Worm (Caenorhabditis elegans) whole organism, late embryonic: ENCODE data around the gene grl-4.

Experiments
- C08G9.2 ChIP-seq: sonication (generic microtip); optimal IDR thresholded peaks from 2 replicates; lab custom pipeline; 2016; ENCODE audit warnings: mild to moderate bottlenecking, missing genetic modification characterization, moderate library complexity, missing compliant biosample characterization
- T23F11.4 ChIP-seq: fragments of 200-800 bp; sonication (Bioruptor generic); optimal IDR thresholded peaks from 2 replicates; lab custom pipeline; 2018; ENCODE audit warnings: mild to moderate bottlenecking, missing genetic modification characterization, missing compliant biosample characterization
- ama-1 ChIP-seq: fragments of 150-350 bp; optimal IDR thresholded peaks from 2 replicates; lab custom pipeline; 2014
- ceh-14 ChIP-seq: sonication (generic microtip); optimal IDR thresholded peaks from 2 replicates; lab custom pipeline; 2016; ENCODE audit warnings: missing genotype, missing genetic modification characterization, missing compliant biosample characterization
- ceh-18 ChIP-seq: sonication (generic microtip); optimal IDR thresholded peaks from 2 replicates; lab custom pipeline; 2016; ENCODE audit warnings: missing genetic modification characterization, missing compliant biosample characterization
- ceh-19 ChIP-seq: fragments of 200-800 bp; sonication (Bioruptor generic); optimal IDR thresholded peaks from 2 replicates; lab custom pipeline; 2018; ENCODE audit warnings: mild to moderate bottlenecking, missing genetic modification characterization, missing compliant biosample characterization
- ceh-2 ChIP-seq: sonication (generic microtip); optimal IDR thresholded peaks from 2 replicates; lab custom pipeline; 2016; ENCODE audit warnings: missing genotype, missing genetic modification characterization, missing compliant biosample characterization
- ceh-24 ChIP-seq: sonication (generic microtip); optimal IDR thresholded peaks from 2 replicates; lab custom pipeline; 2016; ENCODE audit warnings: mild to moderate bottlenecking, missing genetic modification characterization, missing compliant biosample characterization
- ceh-45 ChIP-seq: fragments of 200-800 bp; sonication (Bioruptor generic); IDR thresholded peaks from 2 replicates; pipeline ENCODE4 v1.3.6; 2022; ENCODE audit warnings: missing genetic modification reagents, missing genetic modification characterization, missing compliant biosample characterization
- ceh-48 ChIP-seq: sonication (generic microtip); optimal IDR thresholded peaks from 2 replicates; lab custom pipeline; 2016; ENCODE audit warnings: missing genetic modification characterization, inconsistent platforms, missing compliant biosample characterization
- ceh-6 ChIP-seq: fragments of 200-800 bp; sonication (Bioruptor generic); optimal IDR thresholded peaks from 2 replicates; lab custom pipeline; 2018; ENCODE audit warnings: mild to moderate bottlenecking, missing genetic modification characterization, missing compliant biosample characterization
- che-1 ChIP-seq: sonication (generic microtip); optimal IDR thresholded peaks from 2 replicates; lab custom pipeline; 2016; ENCODE audit warnings: mild to moderate bottlenecking, missing genetic modification characterization, missing compliant biosample characterization
- dmd-4 ChIP-seq: sonication (generic microtip); optimal IDR thresholded peaks from 2 replicates; lab custom pipeline; 2016; ENCODE audit warnings: borderline replicate concordance, missing genetic modification characterization, missing compliant biosample characterization
- dve-1 ChIP-seq: sonication (generic microtip); optimal IDR thresholded peaks from 2 replicates; lab custom pipeline; 2017; ENCODE audit warnings: antibody characterized with exemption, mild to moderate bottlenecking, missing genetic modification characterization, missing compliant biosample characterization
- elt-2 ChIP-seq: sonication (generic microtip); optimal IDR thresholded peaks from 2 replicates; lab custom pipeline; 2016; ENCODE audit warnings: missing genetic modification reagents, missing genetic modification characterization, missing compliant biosample characterization
- elt-4 ChIP-seq: sonication (generic microtip); optimal IDR thresholded peaks from 2 replicates; lab custom pipeline; 2016; ENCODE audit warnings: missing genetic modification characterization, missing compliant biosample characterization
- ets-4 ChIP-seq: sonication (generic microtip); optimal IDR thresholded peaks from 2 replicates; lab custom pipeline; 2016; ENCODE audit warnings: missing genetic modification characterization, missing compliant biosample characterization
- fkh-10 ChIP-seq: fragments of 150-350 bp; optimal IDR thresholded peaks from 2 replicates; lab custom pipeline; 2014; ENCODE audit warnings: missing biosample characterization, missing genetic modification reagents, missing genetic modification characterization
- gmeb-2 ChIP-seq: sonication (generic microtip); optimal IDR thresholded peaks from 2 replicates; lab custom pipeline; 2016; ENCODE audit warnings: missing genetic modification characterization, inconsistent platforms, missing compliant biosample characterization
- hlh-13 ChIP-seq: fragments of 200-800 bp; sonication (Bioruptor generic); optimal IDR thresholded peaks from 2 replicates; lab custom pipeline; 2018; ENCODE audit warnings: mild to moderate bottlenecking, missing genetic modification characterization, missing compliant biosample characterization
- hlh-15 ChIP-seq: sonication (generic microtip); optimal IDR thresholded peaks from 2 replicates; lab custom pipeline; 2016; ENCODE audit warnings: missing genetic modification characterization, missing compliant biosample characterization
- hlh-8 ChIP-seq: sonication (generic microtip); optimal IDR thresholded peaks from 2 replicates; lab custom pipeline; 2016; ENCODE audit warnings: missing genotype, missing genetic modification characterization, missing compliant biosample characterization
- lim-6 ChIP-seq: sonication (generic microtip); optimal IDR thresholded peaks from 2 replicates; lab custom pipeline; 2016; ENCODE audit warnings: missing genetic modification characterization, missing compliant biosample characterization
- lin-11 ChIP-seq: fragments of 200-800 bp; sonication (Bioruptor generic); optimal IDR thresholded peaks from 2 replicates; lab custom pipeline; 2018; ENCODE audit warnings: mild to moderate bottlenecking, missing genetic modification characterization, missing compliant biosample characterization
- madf-2 ChIP-seq: sonication (generic microtip); optimal IDR thresholded peaks from 2 replicates; lab custom pipeline; 2017; ENCODE audit warnings: missing genetic modification characterization, missing compliant biosample characterization
- mec-3 ChIP-seq: sonication (generic microtip); optimal IDR thresholded peaks from 2 replicates; lab custom pipeline; 2016; ENCODE audit warnings: borderline replicate concordance, missing genetic modification characterization, missing compliant biosample characterization
- nhr-11 ChIP-seq: fragments of 150-350 bp; optimal IDR thresholded peaks from 2 replicates; lab custom pipeline; 2014; ENCODE audit warnings: missing biosample characterization, missing genetic modification characterization
- pat-9 ChIP-seq: fragments of 200-800 bp; sonication (Bioruptor generic); optimal IDR thresholded peaks from 2 replicates; lab custom pipeline; 2018; ENCODE audit warnings: mild to moderate bottlenecking, missing genetic modification characterization, moderate library complexity, missing compliant biosample characterization
- pha-2 ChIP-seq: sonication (generic microtip); optimal IDR thresholded peaks from 2 replicates; lab custom pipeline; 2017; ENCODE audit warnings: mild to moderate bottlenecking, missing genetic modification characterization, missing compliant biosample characterization
- pha-4 ChIP-seq: fragments of 150-350 bp; optimal IDR thresholded peaks from 2 replicates; lab custom pipeline; 2018; ENCODE audit warnings: missing biosample characterization, missing genetic modification reagents, missing genetic modification characterization
- ref-2 ChIP-seq: sonication (generic microtip); optimal IDR thresholded peaks from 2 replicates; lab custom pipeline; 2016; ENCODE audit warnings: missing genetic modification characterization, missing compliant biosample characterization
- sdc-2 ChIP-seq: sonication (generic microtip); optimal IDR thresholded peaks from 2 replicates; lab custom pipeline; 2016; ENCODE audit warnings: missing genotype, missing genetic modification characterization, missing compliant biosample characterization
- sox-4 ChIP-seq: sonication (generic microtip); optimal IDR thresholded peaks from 2 replicates; lab custom pipeline; 2017; ENCODE audit warnings: mild to moderate bottlenecking, missing genetic modification characterization, inconsistent platforms, missing compliant biosample characterization
- syd-9 ChIP-seq: sonication (generic microtip); optimal IDR thresholded peaks from 2 replicates; lab custom pipeline; 2016; ENCODE audit warnings: mild to moderate bottlenecking, missing genetic modification characterization, moderate library complexity, missing compliant biosample characterization
- ttx-3 ChIP-seq: sonication (generic microtip); optimal IDR thresholded peaks from 2 replicates; lab custom pipeline; 2016; ENCODE audit warnings: missing genetic modification reagents, missing genetic modification characterization, missing compliant biosample characterization
- unc-42 ChIP-seq: sonication (generic microtip); optimal IDR thresholded peaks from 2 replicates; lab custom pipeline; 2016; ENCODE audit warnings: missing genotype, missing genetic modification characterization, missing compliant biosample characterization
- unc-55 ChIP-seq: sonication (generic microtip); optimal IDR thresholded peaks from 2 replicates; lab custom pipeline; 2017; ENCODE audit warnings: missing biosample characterization, missing genetic modification reagents, missing genetic modification characterization
- unc-86 ChIP-seq: sonication (generic microtip); optimal IDR thresholded peaks from 2 replicates; lab custom pipeline; 2016; ENCODE audit warnings: missing genetic modification characterization, missing compliant biosample characterization
- zip-5 ChIP-seq: sonication (generic microtip); optimal IDR thresholded peaks from 2 replicates; lab custom pipeline; 2016; ENCODE audit warnings: missing genetic modification characterization, missing compliant biosample characterization

Gene grl-4

DNA sequence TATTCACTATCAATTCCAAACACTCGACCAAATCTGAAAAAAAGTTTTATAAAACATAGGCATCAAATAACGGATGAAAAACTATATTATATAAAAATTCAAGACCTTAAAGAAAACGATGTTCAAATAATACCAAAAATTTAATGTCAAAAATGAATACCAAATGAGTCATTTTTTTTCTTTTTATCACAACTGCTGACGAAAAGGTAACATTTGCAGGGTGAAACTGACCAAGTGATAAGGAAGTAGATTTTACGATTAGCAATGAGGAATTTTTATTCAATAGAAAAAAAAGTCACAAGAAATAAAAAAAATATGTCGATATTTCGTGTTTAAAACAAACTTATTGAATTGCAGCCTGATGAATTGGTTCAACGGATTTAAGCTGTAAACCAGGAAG is 24.7 kb downstream of the grl-4 start, which contains the start of gene C06E4.8:
Gene C06E4.8, minus strand, starts transcription at position 37 of the 400 bp plus-strand sequence.
- TF ChIP-seq gmeb-2 = no peak
- no peak for TF ChIP-seq elt-2 (tag; lab: Kevin White, UChicago)
- TF ChIP-seq syd-9 (tag; lab: Kevin White, UChicago) = no peak
- no peak for TF ChIP-seq pha-2 (tag; lab: Kevin White, UChicago)
- TF ChIP-seq hlh-13 (GFP tag; lab: Kevin White, UChicago) = no peak
- TF ChIP-seq pat-9 = no peak

DNA sequence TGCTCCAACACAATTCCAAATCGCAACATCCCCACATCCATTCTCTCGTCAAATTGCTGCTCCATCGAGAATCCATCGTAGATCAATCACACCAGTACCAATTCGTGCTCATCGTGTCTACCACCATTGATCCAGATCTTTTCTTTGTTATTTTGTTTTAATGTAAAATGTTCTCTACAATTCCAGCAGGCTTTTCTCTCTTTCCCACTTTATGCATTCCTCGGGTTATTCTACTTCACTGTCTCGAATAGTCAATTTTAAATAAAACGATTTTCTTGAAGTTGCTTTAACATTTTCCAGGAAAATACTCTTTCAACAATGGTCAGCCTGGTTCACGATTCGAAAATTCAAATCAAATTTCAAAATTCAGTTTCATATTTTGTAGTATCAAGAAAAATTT is 27.6 kb downstream of the grl-4 start, which contains the start of gene C06E4.1:
Gene C06E4.1, plus strand, starts transcription at position 301 of the 400 bp plus-strand sequence.
- TF ChIP-seq ets-4 (tag; lab: Kevin White, UChicago) = no peak
- no peak for TF ChIP-seq fkh-10 (GFP tag; lab: Kevin White, UChicago)
- no peak for TF ChIP-seq ceh-45
- TF ChIP-seq hlh-15 (tag; lab: Kevin White, UChicago) = no peak

DNA sequence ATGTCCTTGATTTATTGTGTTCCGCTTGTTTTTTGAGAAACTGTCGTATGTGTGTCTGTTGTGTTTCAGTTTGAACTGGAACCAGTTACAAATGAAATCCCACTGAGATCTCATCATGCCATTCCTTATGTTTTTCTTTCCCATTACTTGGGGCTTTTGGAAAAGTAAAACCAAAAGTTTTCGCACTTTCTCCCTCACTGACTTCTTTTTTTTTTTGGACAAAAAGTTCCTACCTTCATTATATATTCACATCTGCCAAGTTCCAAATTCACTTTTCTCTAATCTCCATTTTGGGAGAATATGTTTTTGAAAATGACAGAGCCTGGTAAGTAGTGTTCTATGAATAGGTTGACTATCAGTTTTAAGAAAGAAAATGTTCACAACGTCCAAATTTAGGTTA is 33.9 kb downstream of the grl-4 start, which contains the start of gene C06E4.2:
Gene C06E4.2, plus strand, starts transcription at position 301 of the 400 bp plus-strand sequence.
- TF ChIP-seq lim-6 (tag; lab: Kevin White, UChicago) = no peak
- TF ChIP-seq T23F11.4 = no peak
- TF ChIP-seq C08G9.2 (tag; lab: Kevin White, UChicago) = no peak
- no peak for TF ChIP-seq sox-4
- no peak for TF ChIP-seq pha-4 (tag; lab: Kevin White, UChicago)
- no peak for TF ChIP-seq lin-11
- no peak for TF ChIP-seq madf-2 (tag; lab: Kevin White, UChicago)
- TF ChIP-seq ceh-24 = no peak
- TF ChIP-seq dmd-4 = no peak
- TF ChIP-seq ceh-6 (GFP tag; lab: Kevin White, UChicago) = no peak
- TF ChIP-seq dve-1 = no peak
- no peak for TF ChIP-seq ceh-48 (tag; lab: Kevin White, UChicago)
- no peak for TF ChIP-seq ttx-3 (tag; lab: Kevin White, UChicago)
- no peak for TF ChIP-seq ama-1 (lab: Kevin White, UChicago)
- TF ChIP-seq che-1 (tag; lab: Kevin White, UChicago) = no peak
- no peak for TF ChIP-seq hlh-15 (tag; lab: Kevin White, UChicago)
- TF ChIP-seq unc-55 = no peak
- TF ChIP-seq zip-5 (tag; lab: Kevin White, UChicago) = no peak
- no peak for TF ChIP-seq unc-86 (tag; lab: Kevin White, UChicago)
- TF ChIP-seq, all 69 proteins: peak for 0

DNA sequence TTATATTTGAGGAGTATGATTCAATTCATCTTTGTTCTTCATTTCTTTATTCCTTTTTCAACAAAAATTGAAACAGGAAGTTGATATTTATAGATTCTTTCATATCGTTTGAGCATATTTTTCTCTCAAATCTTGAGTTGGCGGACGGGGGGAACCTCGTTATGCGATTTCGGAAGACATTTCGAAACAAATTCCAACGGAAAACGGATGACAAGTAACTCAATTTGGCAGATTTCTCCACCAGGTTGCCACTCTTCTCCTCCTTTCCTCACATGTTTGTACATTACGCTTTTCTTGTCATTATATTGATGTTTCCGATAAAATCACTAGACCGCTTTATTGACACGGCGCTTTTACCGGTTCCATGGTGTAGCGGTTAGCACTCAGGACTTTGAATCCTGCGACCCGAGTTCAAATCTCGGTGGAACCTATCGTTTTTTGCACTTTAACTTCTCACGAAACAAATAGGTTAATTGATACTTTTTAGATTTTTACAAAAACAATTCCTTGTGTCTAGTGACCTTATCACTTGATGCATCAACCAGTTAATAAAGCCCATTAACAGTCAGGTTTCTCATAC is 35.5 kb downstream of the grl-4 start:
- peak; percentile 57 for TF ChIP-seq unc-42 (tag; lab: Kevin White, UChicago)
- no peak for TF ChIP-seq ceh-24
- TF ChIP-seq, all 69 proteins: peak for 1

DNA sequence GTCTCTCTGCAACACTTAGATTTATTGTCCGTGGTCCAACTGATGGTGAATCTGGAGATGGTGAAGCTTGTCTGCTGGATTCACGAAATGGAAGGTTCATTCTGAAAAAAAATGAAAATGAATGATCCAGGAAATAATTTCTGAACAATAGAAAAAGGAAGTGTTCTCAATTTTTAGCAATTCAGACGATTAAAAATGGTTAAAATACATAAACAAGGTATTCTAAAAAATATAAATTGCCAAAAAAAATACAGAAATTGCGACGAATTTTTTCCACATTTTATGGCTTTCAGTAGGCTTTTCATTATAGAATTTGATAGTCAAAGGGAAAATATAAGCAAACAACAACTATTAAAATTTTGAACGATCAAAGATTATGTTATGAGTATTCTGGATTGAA is 47.4 kb downstream of the grl-4 start, which contains the start of gene glb-2:
Gene glb-2, minus strand, starts transcription at position 101 of the 400 bp plus-strand sequence.
- TF ChIP-seq ceh-19 (GFP tag; lab: Kevin White, UChicago) (no peak), ceh-18 (no peak), ceh-2 (no peak), mec-3 (no peak), nhr-11 (tag; lab: Kevin White, UChicago) (no peak), T23F11.4 (no peak), unc-42 (tag; lab: Kevin White, UChicago) (no peak), ref-2 (no peak), dmd-4 (no peak), ceh-14 (tag; lab: Kevin White, UChicago) (no peak), ttx-3 (tag; lab: Kevin White, UChicago) (no peak), hlh-8 (tag; lab: Kevin White, UChicago) (no peak), madf-2 (tag; lab: Kevin White, UChicago) (no peak), ceh-6 (GFP tag; lab: Kevin White, UChicago) (no peak), hlh-15 (tag; lab: Kevin White, UChicago) (no peak), ceh-45 (no peak), unc-55 (no peak), sdc-2 (tag; lab: Kevin White, UChicago) (no peak), lin-11 (no peak), elt-4 (tag; lab: Kevin White, UChicago) (no peak)
